Worm (Caenorhabditis elegans) whole organism, midembryonic: ENCODE measurements around the gene tbx-35.

Experiments
- T22C8.4 ChIP-seq: fragments of 200-800 bp; sonication (Bioruptor generic); IDR thresholded peaks from 2 replicates; pipeline ENCODE4 v1.3.6; 2022; ENCODE audit warnings: missing genetic modification characterization, missing compliant biosample characterization
- cog-1 ChIP-seq: sonication (generic microtip); optimal IDR thresholded peaks from 2 replicates; lab custom pipeline; 2016; ENCODE audit warnings: missing genetic modification characterization, missing compliant biosample characterization
- flt-1 ChIP-seq: fragments of 200-800 bp; sonication (Bioruptor generic); IDR thresholded peaks from 2 replicates; pipeline ENCODE4 v1.3.6; 2022; ENCODE audit warnings: missing genetic modification characterization, missing compliant biosample characterization
- klf-2 ChIP-seq: fragments of 200-800 bp; sonication (Bioruptor generic); conservative IDR thresholded peaks from 2 replicates; pipeline ENCODE4 v1.3.6; 2022; ENCODE audit warnings: missing genetic modification reagents, missing genetic modification characterization, missing compliant biosample characterization
- med-1 ChIP-seq: sonication (generic microtip); optimal IDR thresholded peaks from 2 replicates; lab custom pipeline; 2017; ENCODE audit warnings: missing genetic modification characterization, mild to moderate bottlenecking, missing compliant biosample characterization, antibody characterized with exemption, missing genetic modification reagents; ENCODE audit not compliant: insufficient read depth
- ref-1 ChIP-seq: fragments of 200-800 bp; sonication (Bioruptor generic); conservative IDR thresholded peaks from 2 replicates; pipeline ENCODE4 v1.3.6; 2022; ENCODE audit warnings: missing genetic modification reagents, missing genetic modification characterization, missing compliant biosample characterization
- tab-1 ChIP-seq: fragments of 200-800 bp; sonication (Bioruptor generic); IDR thresholded peaks from 2 replicates; pipeline ENCODE4 v1.3.6; 2022; ENCODE audit warnings: missing genetic modification characterization, missing compliant biosample characterization
- ztf-23 ChIP-seq: fragments of 200-800 bp; sonication (Bioruptor generic); IDR thresholded peaks from 2 replicates; pipeline ENCODE4 v1.3.6; 2022; ENCODE audit warnings: missing genetic modification reagents, missing genetic modification characterization, missing compliant biosample characterization
- ztf-29 ChIP-seq: fragments of 200-800 bp; sonication (Bioruptor generic); IDR thresholded peaks from 2 replicates; pipeline ENCODE4 v1.3.6; 2022; ENCODE audit warnings: missing genetic modification reagents, missing genetic modification characterization, missing compliant biosample characterization

- TF ChIP-seq ztf-23 (GFP tag; lab: Robert Waterston, UW), result no peak
- TF ChIP-seq flt-1 (GFP tag; lab: Robert Waterston, UW), result no peak
- TF ChIP-seq med-1 (GFP tag; lab: Kevin White, UChicago), result no peak
- no peak for TF ChIP-seq T22C8.4 (GFP tag; lab: Robert Waterston, UW)
- no peak for TF ChIP-seq tab-1 (GFP tag; lab: Robert Waterston, UW)
- no peak for TF ChIP-seq cog-1 (tag; lab: Kevin White, UChicago)
- TF ChIP-seq ref-1 (GFP tag; lab: Robert Waterston, UW), result no peak
- TF ChIP-seq ztf-29 (GFP tag; lab: Robert Waterston, UW), result no peak
- no peak for TF ChIP-seq klf-2
Observed at ce11 chrII:5481982-5482381, 43.2 kb downstream of the tbx-35 start, which contains the start of gene cal-8.
